Worm (Caenorhabditis elegans): ENCODE data around the gene tftc-1.

ce11 chrIV:2300186-2300585 lies 48.9 kb upstream of the tftc-1 start, which contains the start of gene lin-1:
- TF ChIP-seq lsy-2 (tag; optimal IDR thresholded peaks at IDR 0.05) (no peak), ztf-11 (tag; optimal IDR thresholded peaks at IDR 0.05) (no peak), nhr-28 (tag; optimal IDR thresholded peaks at IDR 0.05) (no peak)

Data from whole organism, mixed stage, embryonic.